Worm (Caenorhabditis elegans) whole organism, L1 larva: ENCODE data around the gene pqbp-1.1.

Experiments used
- alr-1 ChIP-seq: fragments of 200-800 bp; sonication (Bioruptor generic); optimal IDR thresholded peaks from 2 replicates; lab custom pipeline; 2018; ENCODE audit warnings: borderline replicate concordance, mild to moderate bottlenecking, missing genetic modification characterization, missing compliant biosample characterization
- ama-1 ChIP-seq: fragments of 150-350 bp; optimal IDR thresholded peaks from 2 replicates; lab custom pipeline; 2014
- ceh-82 ChIP-seq, 3 experiments: fragments of 150-350 bp in 1 of 3; sonication (generic microtip) in 2 of 3; optimal IDR thresholded peaks; 2 replicates each; lab custom pipeline; 2014 to 2017; ENCODE audit warnings: missing biosample characterization in 3 of 3, missing genetic modification characterization in 3 of 3
- dpl-1 ChIP-seq, 3 experiments: fragments of 150-350 bp in 2 of 3; sonication (generic microtip) in 1 of 3; optimal IDR thresholded peaks; 2 replicates each; lab custom pipeline; 2014 to 2017; ENCODE audit warnings: missing biosample characterization in 3 of 3, missing genetic modification characterization in 3 of 3, missing genetic modification reagents in 3 of 3
- efl-1 ChIP-seq, 4 experiments: fragments of 150-350 bp; optimal IDR thresholded peaks in 3 of 4; peaks in 1 of 4; 1 replicate in 1 of 4; 2 replicates in 3 of 4; lab custom pipeline; 2014; ENCODE audit warnings: missing biosample characterization in 2 of 4, missing genetic modification characterization in 2 of 4, missing genetic modification reagents in 2 of 4
- nhr-12 ChIP-seq: sonication (generic microtip); optimal IDR thresholded peaks from 2 replicates; lab custom pipeline; 2017; ENCODE audit warnings: missing biosample characterization, missing genetic modification characterization
- nhr-77 ChIP-seq: fragments of 150-350 bp; optimal IDR thresholded peaks from 2 replicates; lab custom pipeline; 2014; ENCODE audit warnings: missing biosample characterization, missing genetic modification characterization
- unc-98 ChIP-seq: fragments of 200-800 bp; sonication (Bioruptor generic); IDR thresholded peaks from 2 replicates; pipeline ENCODE4 v1.3.6; 2022; ENCODE audit warnings: missing genetic modification characterization, missing compliant biosample characterization

DNA sequence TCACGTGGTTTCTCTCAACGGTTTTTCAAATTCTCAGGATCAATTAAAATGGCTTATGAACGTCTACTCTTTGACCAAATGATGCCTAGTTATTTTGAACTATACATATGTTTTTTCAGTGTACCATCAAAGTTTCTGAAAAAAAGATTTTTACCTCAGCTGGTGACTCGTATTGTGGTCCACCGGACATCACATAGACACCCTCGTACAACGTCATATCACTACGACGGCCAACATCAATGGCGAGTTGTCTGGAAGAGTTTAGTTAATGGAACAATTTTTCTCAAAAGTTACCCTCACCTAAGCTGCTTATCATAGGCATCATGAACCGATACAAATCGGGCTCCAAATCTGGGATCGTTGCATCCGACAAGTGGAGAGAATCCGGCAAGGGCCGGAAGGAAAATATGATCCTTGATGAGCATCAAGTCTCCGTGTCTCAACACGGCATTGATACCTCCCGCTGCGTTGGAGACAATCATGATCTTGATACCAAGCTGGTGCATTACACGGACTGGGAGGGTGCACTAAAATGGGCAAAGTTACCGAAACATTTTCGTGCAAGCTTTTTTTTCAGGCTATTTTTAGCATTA is 31.8 kb upstream of the pqbp-1.1 start:
- TF ChIP-seq nhr-12 (tag; lab: Kevin White, UChicago) (no peak), alr-1 (no peak), unc-98 (GFP tag; lab: Robert Waterston, UW) (no peak), nhr-77 (tag; lab: Kevin White, UChicago) (no peak), dpl-1 (GFP tag; optimal IDR thresholded peaks at IDR 0.05; lab: Kevin White, UChicago) (no peak), ceh-82 (tag; optimal IDR thresholded peaks at IDR 0.05; lab: Kevin White, UChicago) (no peak), ama-1 (lab: Kevin White, UChicago) (no peak), efl-1 (optimal IDR thresholded peaks at IDR 0.05; lab: Kevin White, UChicago) (no peak), efl-1 (GFP tag; optimal IDR thresholded peaks at IDR 0.05 in 1 of 2; lab: Kevin White, UChicago) (peak in 1 of 2 experiments; percentile 79)
